Fruit fly (Drosophila melanogaster) whole organism, prepupa: ENCODE results near the gene Glut3.

Experiments
- CG11294 ChIP-seq: fragments of 200-800 bp; sonication (Bioruptor generic); IDR thresholded peaks from 2 replicates; pipeline ENCODE4 v1.3.6; 2022; ENCODE audit warnings: missing biosample characterization, missing genetic modification characterization
- CG11902 ChIP-seq: fragments of 200-800 bp; sonication (Bioruptor generic); optimal IDR thresholded peaks from 3 replicates; lab custom pipeline; 2016; ENCODE audit warnings: missing biosample characterization, missing genetic modification characterization
- CG8632 ChIP-seq: fragments of 200-800 bp; sonication (Bioruptor generic); optimal IDR thresholded peaks from 3 replicates; lab custom pipeline; 2016; ENCODE audit warnings: missing biosample characterization, missing genetic modification characterization
- Hr39 ChIP-seq: fragments of 200-800 bp; sonication (Bioruptor generic); optimal IDR thresholded peaks from 2 replicates; lab custom pipeline; 2016; ENCODE audit warnings: missing biosample characterization, missing genetic modification characterization
- OdsH ChIP-seq: fragments of 200-800 bp; sonication (Bioruptor generic); optimal IDR thresholded peaks from 3 replicates; lab custom pipeline; 2016; ENCODE audit warnings: missing biosample characterization, missing genetic modification characterization

DNA sequence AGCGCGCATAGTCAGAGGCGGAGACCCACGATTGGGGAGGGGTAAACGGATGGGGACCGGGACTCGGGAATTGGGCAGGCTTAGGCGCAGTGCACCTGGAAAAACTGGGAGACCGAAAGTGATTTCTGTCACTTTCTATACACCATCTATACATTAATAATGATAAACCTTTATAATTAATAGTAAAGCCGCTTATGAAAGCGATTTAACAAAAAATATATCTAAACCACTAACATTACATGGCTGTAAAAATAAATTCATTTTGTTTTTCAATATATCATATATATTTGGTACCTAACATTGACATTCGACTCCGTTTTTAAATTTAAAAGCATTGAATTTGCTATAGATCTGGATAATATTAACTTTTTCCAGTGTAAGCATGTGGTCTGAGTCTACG is 12.9 kb downstream of the Glut3 start:
- TF ChIP-seq OdsH: no peak
- no peak for TF ChIP-seq CG11294 (GFP tag; lab: Robert Waterston, UW)
- no peak for TF ChIP-seq CG8632 (GFP tag; lab: Kevin White, UChicago)
- no peak for TF ChIP-seq CG11902 (GFP tag; lab: Kevin White, UChicago)
- TF ChIP-seq Hr39 (GFP tag; lab: Kevin White, UChicago): no peak
